Worm (Caenorhabditis elegans) whole organism, L1 larva: ENCODE measurements around the gene dpy-13.

Experiments used
- C16A3.4 ChIP-seq: fragments of 150-350 bp; optimal IDR thresholded peaks from 2 replicates; lab custom pipeline; 2014; ENCODE audit warnings: missing biosample characterization, missing genetic modification characterization
- F16B12.6 ChIP-seq: fragments of 150-350 bp; optimal IDR thresholded peaks from 2 replicates; lab custom pipeline; 2014; ENCODE audit warnings: missing biosample characterization, missing genetic modification characterization
- alr-1 ChIP-seq: fragments of 200-800 bp; sonication (Bioruptor generic); optimal IDR thresholded peaks from 2 replicates; lab custom pipeline; 2018; ENCODE audit warnings: borderline replicate concordance, mild to moderate bottlenecking, missing genetic modification characterization, missing compliant biosample characterization
- aly-2 ChIP-seq: fragments of 150-350 bp; optimal IDR thresholded peaks from 2 replicates; lab custom pipeline; 2014; ENCODE audit warnings: missing biosample characterization, missing genetic modification characterization
- ama-1 ChIP-seq: fragments of 150-350 bp; optimal IDR thresholded peaks from 2 replicates; lab custom pipeline; 2014
- ceh-88 ChIP-seq: fragments of 200-800 bp; sonication (Bioruptor generic); IDR thresholded peaks from 2 replicates; pipeline ENCODE4 v1.3.6; 2022; ENCODE audit warnings: missing genetic modification characterization, missing compliant biosample characterization
- dpl-1 ChIP-seq, 3 experiments: fragments of 150-350 bp in 2 of 3; sonication (generic microtip) in 1 of 3; optimal IDR thresholded peaks; 2 replicates each; lab custom pipeline; 2014 to 2017; ENCODE audit warnings: missing biosample characterization in 3 of 3, missing genetic modification characterization in 3 of 3, missing genetic modification reagents in 3 of 3
- dsc-1 ChIP-seq: sonication (generic microtip); optimal IDR thresholded peaks from 2 replicates; lab custom pipeline; 2016; ENCODE audit warnings: mild to moderate bottlenecking, missing genetic modification characterization, missing compliant biosample characterization
- efl-1 ChIP-seq, 4 experiments: fragments of 150-350 bp; optimal IDR thresholded peaks in 3 of 4; peaks in 1 of 4; 1 replicate in 1 of 4; 2 replicates in 3 of 4; lab custom pipeline; 2014; ENCODE audit warnings: missing biosample characterization in 2 of 4, missing genetic modification characterization in 2 of 4, missing genetic modification reagents in 2 of 4
- egl-13 ChIP-seq: sonication (generic microtip); optimal IDR thresholded peaks from 2 replicates; lab custom pipeline; 2016; ENCODE audit warnings: missing genotype, missing genetic modification reagents, missing genetic modification characterization, missing compliant biosample characterization
- ets-5 ChIP-seq: fragments of 200-800 bp; sonication (Bioruptor generic); IDR thresholded peaks from 2 replicates; pipeline ENCODE4 v1.3.6; 2022; ENCODE audit warnings: missing genetic modification characterization, missing compliant biosample characterization
- fkh-8 ChIP-seq: sonication (generic microtip); optimal IDR thresholded peaks from 2 replicates; lab custom pipeline; 2016; ENCODE audit warnings: mild to moderate bottlenecking, missing genetic modification characterization, missing compliant biosample characterization
- hlh-17 ChIP-seq: fragments of 200-800 bp; sonication (Bioruptor generic); optimal IDR thresholded peaks from 2 replicates; lab custom pipeline; 2018; ENCODE audit warnings: missing genetic modification characterization, mild to moderate bottlenecking, missing compliant biosample characterization, moderate library complexity, borderline replicate concordance
- jun-1 ChIP-seq: fragments of 150-350 bp; optimal IDR thresholded peaks from 2 replicates; lab custom pipeline; 2014; ENCODE audit warnings: missing biosample characterization, missing genetic modification reagents, missing genetic modification characterization
- lin-13 ChIP-seq: fragments of 150-350 bp; optimal IDR thresholded peaks from 2 replicates; lab custom pipeline; 2014; ENCODE audit warnings: missing biosample characterization, missing genetic modification reagents, missing genetic modification characterization
- lin-15B ChIP-seq: fragments of 150-350 bp; sonication (generic microtip); optimal IDR thresholded peaks from 3 replicates; lab custom pipeline; 2014; ENCODE audit warnings: missing biosample characterization, missing genetic modification characterization
- lin-35 ChIP-seq, 2 experiments: fragments of 150-350 bp; optimal IDR thresholded peaks; 2 replicates each; lab custom pipeline; 2014; ENCODE audit warnings: missing biosample characterization in 2 of 2, missing genetic modification characterization in 2 of 2, missing genetic modification reagents in 2 of 2
- lin-39 ChIP-seq: fragments of 150-350 bp; optimal IDR thresholded peaks from 2 replicates; lab custom pipeline; 2014; ENCODE audit warnings: missing biosample characterization, missing genetic modification reagents, missing genetic modification characterization
- lir-3 ChIP-seq: sonication (generic microtip); optimal IDR thresholded peaks from 2 replicates; lab custom pipeline; 2016; ENCODE audit warnings: mild to moderate bottlenecking, missing genetic modification characterization, moderate library complexity, missing compliant biosample characterization; ENCODE audit not compliant: poor library complexity
- mab-9 ChIP-seq: fragments of 200-800 bp; sonication (Bioruptor generic); IDR thresholded peaks from 2 replicates; pipeline ENCODE4 v1.3.6; 2022; ENCODE audit warnings: missing genetic modification reagents, missing genetic modification characterization, missing compliant biosample characterization
- nhr-19 ChIP-seq: fragments of 200-800 bp; sonication (Bioruptor generic); conservative IDR thresholded peaks from 2 replicates; pipeline ENCODE4 v1.3.6; 2022; ENCODE audit warnings: missing genetic modification characterization, missing compliant biosample characterization
- nhr-20 ChIP-seq: sonication (generic microtip); optimal IDR thresholded peaks from 2 replicates; lab custom pipeline; 2016; ENCODE audit warnings: mild to moderate bottlenecking, missing genetic modification characterization, missing compliant biosample characterization
- nhr-237 ChIP-seq: fragments of 150-350 bp; optimal IDR thresholded peaks from 2 replicates; lab custom pipeline; 2014; ENCODE audit warnings: missing biosample characterization, missing genetic modification characterization
- nhr-47 ChIP-seq: sonication (generic microtip); optimal IDR thresholded peaks from 2 replicates; lab custom pipeline; 2016; ENCODE audit warnings: mild to moderate bottlenecking, missing genetic modification characterization, moderate library complexity, missing compliant biosample characterization
- nhr-76 ChIP-seq: sonication (generic microtip); optimal IDR thresholded peaks from 2 replicates; lab custom pipeline; 2017; ENCODE audit warnings: missing biosample characterization, missing genetic modification characterization
- nhr-77 ChIP-seq: fragments of 150-350 bp; optimal IDR thresholded peaks from 2 replicates; lab custom pipeline; 2014; ENCODE audit warnings: missing biosample characterization, missing genetic modification characterization
- nhr-90 ChIP-seq: sonication (generic microtip); optimal IDR thresholded peaks from 2 replicates; lab custom pipeline; 2016; ENCODE audit warnings: mild to moderate bottlenecking, missing genetic modification characterization, missing compliant biosample characterization; ENCODE audit not compliant: poor library complexity
- pag-3 ChIP-seq: sonication (generic microtip); optimal IDR thresholded peaks from 2 replicates; lab custom pipeline; 2017; ENCODE audit warnings: missing genetic modification characterization, mild to moderate bottlenecking, missing compliant biosample characterization, antibody characterized with exemption, borderline replicate concordance; ENCODE audit not compliant: insufficient read depth
- rnt-1 ChIP-seq: sonication (generic microtip); optimal IDR thresholded peaks from 2 replicates; lab custom pipeline; 2016; ENCODE audit warnings: mild to moderate bottlenecking, missing genetic modification characterization, moderate library complexity, missing compliant biosample characterization
- snpc-4 ChIP-seq: fragments of 150-350 bp; optimal IDR thresholded peaks from 2 replicates; lab custom pipeline; 2014; ENCODE audit warnings: missing biosample characterization, missing genetic modification characterization
- sox-4 ChIP-seq: sonication (generic microtip); optimal IDR thresholded peaks from 2 replicates; lab custom pipeline; 2016; ENCODE audit warnings: missing genetic modification characterization, missing compliant biosample characterization
- sup-37 ChIP-seq: fragments of 200-800 bp; sonication (Bioruptor generic); optimal IDR thresholded peaks from 2 replicates; lab custom pipeline; 2018; ENCODE audit warnings: mild to moderate bottlenecking, missing genetic modification characterization, missing compliant biosample characterization
- swsn-7 ChIP-seq: sonication (generic microtip); optimal IDR thresholded peaks from 2 replicates; lab custom pipeline; 2016; ENCODE audit warnings: missing genetic modification characterization, missing compliant biosample characterization
- unc-130 ChIP-seq: fragments of 150-350 bp; optimal IDR thresholded peaks from 2 replicates; lab custom pipeline; 2017; ENCODE audit warnings: missing biosample characterization, missing genetic modification characterization, inconsistent platforms
- unc-86 ChIP-seq: sonication (generic microtip); optimal IDR thresholded peaks from 2 replicates; lab custom pipeline; 2016; ENCODE audit warnings: missing genetic modification characterization, missing compliant biosample characterization
- zip-4 ChIP-seq: fragments of 200-800 bp; sonication (Bioruptor generic); optimal IDR thresholded peaks from 2 replicates; lab custom pipeline; 2018; ENCODE audit warnings: mild to moderate bottlenecking, missing genetic modification characterization, moderate library complexity, missing compliant biosample characterization
- ztf-4 ChIP-seq: fragments of 150-350 bp; optimal IDR thresholded peaks from 2 replicates; lab custom pipeline; 2014; ENCODE audit warnings: missing biosample characterization, missing genetic modification characterization

The dpy-13 gene

ce11 chrIV:4218276-4218675 is 17.1 kb upstream of the dpy-13 start:
- peak; percentile 29 for TF ChIP-seq aly-2
- no peak for TF ChIP-seq hlh-17 (GFP tag; lab: Kevin White, UChicago)
- peak; percentile 17 for TF ChIP-seq ama-1 (lab: Kevin White, UChicago)

- no peak for TF ChIP-seq nhr-237 (tag; lab: Kevin White, UChicago)
- TF ChIP-seq nhr-47 (tag; lab: Kevin White, UChicago) = no peak
- TF ChIP-seq lin-15B (tag; lab: Kevin White, UChicago) = no peak
- no peak for TF ChIP-seq lin-39 (tag; lab: Kevin White, UChicago)
- no peak for TF ChIP-seq nhr-76 (tag; lab: Kevin White, UChicago)
- no peak for TF ChIP-seq alr-1
- no peak for TF ChIP-seq nhr-20 (tag; lab: Kevin White, UChicago)
- no peak for TF ChIP-seq nhr-90 (tag; lab: Kevin White, UChicago)
Observed at ce11 chrIV:4219983-4220382, 15.4 kb upstream of the dpy-13 start, which contains the start of gene F30B5.11. Gene F30B5.11 (minus strand): TSS chrIV:4220083.

ce11 chrIV:4225851-4226250 is 9.6 kb upstream of the dpy-13 start, which contains the start of gene srbc-71:
Gene srbc-71 (minus strand): TSS chrIV:4225951.
- TF ChIP-seq fkh-8 (tag; lab: Kevin White, UChicago) (peak; percentile 3), ztf-4 (tag; lab: Kevin White, UChicago) (no peak)
- TF ChIP-seq, all 84 proteins: peak for 1

- no peak for TF ChIP-seq C16A3.4 (tag; lab: Kevin White, UChicago)
- TF ChIP-seq egl-13 (tag; lab: Kevin White, UChicago) = no peak
- no peak for TF ChIP-seq pag-3 (tag; lab: Kevin White, UChicago)
- no peak for TF ChIP-seq lin-35 (GFP tag; optimal IDR thresholded peaks at IDR 0.05; lab: Kevin White, UChicago)
- TF ChIP-seq snpc-4 (tag; lab: Kevin White, UChicago) = no peak
- TF ChIP-seq nhr-77 (tag; lab: Kevin White, UChicago) = no peak
- TF ChIP-seq zip-4 = no peak
Observed at ce11 chrIV:4227917-4228316, 7.5 kb upstream of the dpy-13 start, which contains the start of gene srbc-70. Gene srbc-70 (minus strand): TSS chrIV:4228017.

ce11 chrIV:4236025-4236407 is 602 bp downstream of the dpy-13 start:
- TF ChIP-seq unc-86 (tag; lab: Kevin White, UChicago) (no peak), unc-130 (no peak), dpl-1 (GFP tag; optimal IDR thresholded peaks at IDR 0.05; lab: Kevin White, UChicago) (no peak), lir-3 (tag; lab: Kevin White, UChicago) (no peak), F16B12.6 (tag; lab: Kevin White, UChicago) (no peak), nhr-19 (GFP tag; lab: Robert Waterston, UW) (no peak), ets-5 (no peak), lin-13 (GFP tag; lab: Kevin White, UChicago) (no peak), zip-4 (no peak), efl-1 (optimal IDR thresholded peaks at IDR 0.05; lab: Kevin White, UChicago) (no peak), efl-1 (GFP tag; optimal IDR thresholded peaks at IDR 0.05 in 1 of 2; lab: Kevin White, UChicago) (no peak), sup-37 (GFP tag; lab: Kevin White, UChicago) (no peak), C16A3.4 (tag; lab: Kevin White, UChicago) (no peak), jun-1 (tag; lab: Kevin White, UChicago) (no peak), mab-9 (no peak), rnt-1 (tag; lab: Kevin White, UChicago) (no peak), nhr-90 (tag; lab: Kevin White, UChicago) (no peak), sox-4 (tag; lab: Kevin White, UChicago) (no peak), swsn-7 (tag; lab: Kevin White, UChicago) (no peak), ceh-88 (no peak), dsc-1 (tag; lab: Kevin White, UChicago) (no peak)
